Worm (Caenorhabditis elegans) whole organism, early embryonic: ENCODE results near the gene rsa-2.

Source experiments
- B0310.2 ChIP-seq: sonication (generic microtip); optimal IDR thresholded peaks from 2 replicates; lab custom pipeline; 2016; ENCODE audit warnings: mild to moderate bottlenecking, missing genetic modification characterization, missing compliant biosample characterization
- F13C5.2 ChIP-seq: sonication (generic microtip); optimal IDR thresholded peaks from 2 replicates; lab custom pipeline; 2017; ENCODE audit warnings: mild to moderate bottlenecking, missing genetic modification characterization, inconsistent platforms, missing compliant biosample characterization
- aly-1 ChIP-seq: sonication (generic microtip); optimal IDR thresholded peaks from 2 replicates; lab custom pipeline; 2016; ENCODE audit warnings: missing genetic modification characterization, missing compliant biosample characterization
- ama-1 ChIP-seq: fragments of 150-350 bp; optimal IDR thresholded peaks from 2 replicates; lab custom pipeline; 2014
- ceh-13 ChIP-seq: fragments of 200-800 bp; sonication (Bioruptor generic); optimal IDR thresholded peaks from 2 replicates; lab custom pipeline; 2018; ENCODE audit warnings: mild to moderate bottlenecking, missing genetic modification characterization, missing compliant biosample characterization
- ceh-36 ChIP-seq: sonication (generic microtip); optimal IDR thresholded peaks from 2 replicates; lab custom pipeline; 2016; ENCODE audit warnings: missing genetic modification characterization, inconsistent platforms, missing compliant biosample characterization
- ets-7 ChIP-seq: sonication (generic microtip); optimal IDR thresholded peaks from 2 replicates; lab custom pipeline; 2016; ENCODE audit warnings: missing genotype, missing genetic modification characterization, missing compliant biosample characterization
- flt-1 ChIP-seq: fragments of 200-800 bp; sonication (Bioruptor generic); IDR thresholded peaks from 2 replicates; pipeline ENCODE4 v1.3.6; 2022; ENCODE audit warnings: missing genetic modification characterization, missing compliant biosample characterization
- hmbx-1 ChIP-seq: sonication (generic microtip); optimal IDR thresholded peaks from 2 replicates; lab custom pipeline; 2016; ENCODE audit warnings: mild to moderate bottlenecking, missing genetic modification characterization, missing compliant biosample characterization
- hmg-4 ChIP-seq: fragments of 200-800 bp; sonication (Bioruptor generic); optimal IDR thresholded peaks from 2 replicates; lab custom pipeline; 2018; ENCODE audit warnings: mild to moderate bottlenecking, missing genetic modification characterization, missing compliant biosample characterization
- hnd-1 ChIP-seq: sonication (generic microtip); optimal IDR thresholded peaks from 2 replicates; lab custom pipeline; 2016; ENCODE audit warnings: missing genetic modification characterization, missing compliant biosample characterization
- pes-1 ChIP-seq: fragments of 200-800 bp; sonication (Bioruptor generic); IDR thresholded peaks from 2 replicates; pipeline ENCODE4 v1.3.6; 2022; ENCODE audit warnings: missing genetic modification reagents, missing genetic modification characterization, missing compliant biosample characterization
- scrt-1 ChIP-seq: fragments of 200-800 bp; sonication (Bioruptor generic); IDR thresholded peaks from 2 replicates; pipeline ENCODE4 v1.3.6; 2022; ENCODE audit warnings: missing genetic modification characterization, missing compliant biosample characterization
- sea-1 ChIP-seq: fragments of 200-800 bp; sonication (Bioruptor generic); conservative IDR thresholded peaks from 2 replicates; pipeline ENCODE4 v1.3.6; 2022; ENCODE audit warnings: missing genetic modification characterization, missing compliant biosample characterization
- tbx-11 ChIP-seq: fragments of 200-800 bp; sonication (Bioruptor generic); IDR thresholded peaks from 2 replicates; pipeline ENCODE4 v1.3.6; 2022; ENCODE audit warnings: missing genetic modification characterization, missing compliant biosample characterization
- tbx-37 ChIP-seq: fragments of 200-800 bp; sonication (Bioruptor generic); conservative IDR thresholded peaks from 2 replicates; pipeline ENCODE4 v1.3.6; 2022; ENCODE audit warnings: missing genetic modification reagents, missing genetic modification characterization, missing compliant biosample characterization
- tra-4 ChIP-seq: sonication (generic microtip); optimal IDR thresholded peaks from 2 replicates; lab custom pipeline; 2017; ENCODE audit warnings: missing genetic modification characterization, missing compliant biosample characterization

The rsa-2 gene

ce11 chrIII:11054032-11054431 lies 9.2 kb upstream of the rsa-2 start:
- TF ChIP-seq hmg-4 (GFP tag; lab: Kevin White, UChicago) (no peak), hmbx-1 (tag; lab: Kevin White, UChicago) (no peak), scrt-1 (GFP tag; lab: Robert Waterston, UW) (no peak), sea-1 (no peak), ceh-13 (GFP tag; lab: Kevin White, UChicago) (no peak), tra-4 (tag; lab: Kevin White, UChicago) (no peak), hnd-1 (no peak), ceh-36 (tag; lab: Kevin White, UChicago) (no peak), pes-1 (GFP tag; lab: Robert Waterston, UW) (no peak), aly-1 (no peak), tbx-37 (GFP tag; lab: Robert Waterston, UW) (no peak), F13C5.2 (no peak), ets-7 (tag; lab: Kevin White, UChicago) (no peak), B0310.2 (tag; lab: Kevin White, UChicago) (no peak), flt-1 (GFP tag; lab: Robert Waterston, UW) (no peak), tbx-11 (GFP tag; lab: Robert Waterston, UW) (no peak)

- TF ChIP-seq tbx-11 (GFP tag; lab: Robert Waterston, UW) (no peak), ets-7 (tag; lab: Kevin White, UChicago) (no peak), scrt-1 (GFP tag; lab: Robert Waterston, UW) (no peak), B0310.2 (tag; lab: Kevin White, UChicago) (no peak), tbx-37 (GFP tag; lab: Robert Waterston, UW) (no peak), ceh-13 (GFP tag; lab: Kevin White, UChicago) (no peak), pes-1 (GFP tag; lab: Robert Waterston, UW) (no peak), hmg-4 (GFP tag; lab: Kevin White, UChicago) (no peak), hnd-1 (no peak), tra-4 (tag; lab: Kevin White, UChicago) (no peak)
Measured at ce11 chrIII:11054532-11055265, 8.6 kb upstream of the rsa-2 start.

ce11 chrIII:11059775-11060174 lies 3.5 kb upstream of the rsa-2 start:
- TF ChIP-seq ceh-36 (tag; lab: Kevin White, UChicago) (no peak), F13C5.2 (no peak), hmbx-1 (tag; lab: Kevin White, UChicago) (no peak), aly-1 (no peak), ceh-13 (GFP tag; lab: Kevin White, UChicago) (no peak), tra-4 (tag; lab: Kevin White, UChicago) (no peak), ets-7 (tag; lab: Kevin White, UChicago) (no peak), ama-1 (lab: Kevin White, UChicago) (no peak), hmg-4 (GFP tag; lab: Kevin White, UChicago) (no peak)

ce11 chrIII:11064576-11064975 lies 1.3 kb downstream of the rsa-2 start:
- no peak for TF ChIP-seq tbx-11 (GFP tag; lab: Robert Waterston, UW)

- no peak for TF ChIP-seq ceh-36 (tag; lab: Kevin White, UChicago)
- TF ChIP-seq B0310.2 (tag; lab: Kevin White, UChicago): no peak
- no peak for TF ChIP-seq ama-1 (lab: Kevin White, UChicago)
- TF ChIP-seq tra-4 (tag; lab: Kevin White, UChicago): no peak
- no peak for TF ChIP-seq aly-1
- TF ChIP-seq F13C5.2: no peak
- TF ChIP-seq flt-1 (GFP tag; lab: Robert Waterston, UW): 0 out of 2 replicates have a peak, but pooled peaks have one; percentile 34
- TF ChIP-seq pes-1 (GFP tag; lab: Robert Waterston, UW): peak; percentile 50; the same call in 1 of the 2 replicates
- peak; percentile 50; the same call in 1 of the 2 replicates for TF ChIP-seq scrt-1 (GFP tag; lab: Robert Waterston, UW)
- TF ChIP-seq sea-1: no peak
- peak; percentile 45; the same call in 1 of the 2 replicates for TF ChIP-seq tbx-11 (GFP tag; lab: Robert Waterston, UW)
- peak; percentile 34 for TF ChIP-seq hnd-1
- TF ChIP-seq hmg-4 (GFP tag; lab: Kevin White, UChicago): no peak
- TF ChIP-seq tbx-37 (GFP tag; lab: Robert Waterston, UW): no peak; the same call in 1 of the 2 replicates
- TF ChIP-seq ceh-13 (GFP tag; lab: Kevin White, UChicago): no peak
- no peak for TF ChIP-seq hmbx-1 (tag; lab: Kevin White, UChicago)
- no peak for TF ChIP-seq ets-7 (tag; lab: Kevin White, UChicago)
Measured at ce11 chrIII:11066691-11067090, 3.4 kb downstream of the rsa-2 start.

- TF ChIP-seq aly-1: no peak
- TF ChIP-seq tra-4 (tag; lab: Kevin White, UChicago): no peak
- TF ChIP-seq tbx-11 (GFP tag; lab: Robert Waterston, UW): no peak
- no peak for TF ChIP-seq tbx-37 (GFP tag; lab: Robert Waterston, UW)
- TF ChIP-seq ama-1 (lab: Kevin White, UChicago): no peak
- TF ChIP-seq hmg-4 (GFP tag; lab: Kevin White, UChicago): no peak
- TF ChIP-seq ets-7 (tag; lab: Kevin White, UChicago): no peak
- TF ChIP-seq pes-1 (GFP tag; lab: Robert Waterston, UW): no peak
- TF ChIP-seq scrt-1 (GFP tag; lab: Robert Waterston, UW): no peak
- TF ChIP-seq ceh-13 (GFP tag; lab: Kevin White, UChicago): no peak
- no peak for TF ChIP-seq sea-1
- no peak for TF ChIP-seq hmbx-1 (tag; lab: Kevin White, UChicago)
- no peak for TF ChIP-seq F13C5.2
- no peak for TF ChIP-seq flt-1 (GFP tag; lab: Robert Waterston, UW)
- no peak for TF ChIP-seq B0310.2 (tag; lab: Kevin White, UChicago)
- TF ChIP-seq ceh-36 (tag; lab: Kevin White, UChicago): no peak
- no peak for TF ChIP-seq hnd-1
Measured at ce11 chrIII:11068553-11068952, 5.3 kb downstream of the rsa-2 start, which contains the start of gene W09D6.1. Gene W09D6.1, plus strand, starts transcription at chrIII:11068853.

ce11 chrIII:11069265-11069664 lies 6.0 kb downstream of the rsa-2 start:
- TF ChIP-seq B0310.2 (tag; lab: Kevin White, UChicago) (no peak), sea-1 (no peak), ets-7 (tag; lab: Kevin White, UChicago) (no peak), tbx-11 (GFP tag; lab: Robert Waterston, UW) (no peak), hmbx-1 (tag; lab: Kevin White, UChicago) (no peak), ceh-13 (GFP tag; lab: Kevin White, UChicago) (no peak), tbx-37 (GFP tag; lab: Robert Waterston, UW) (no peak), aly-1 (no peak), tra-4 (tag; lab: Kevin White, UChicago) (no peak), ceh-36 (tag; lab: Kevin White, UChicago) (no peak)
